Worm (Caenorhabditis elegans) whole organism, late embryonic: ENCODE data around the gene F59B2.13.

Experiments used
- C38D4.7 ChIP-seq: fragments of 200-800 bp; sonication (Bioruptor generic); optimal IDR thresholded peaks from 2 replicates; lab custom pipeline; 2018; ENCODE audit warnings: mild to moderate bottlenecking, missing genetic modification characterization, moderate library complexity, missing compliant biosample characterization
- F13H6.1 ChIP-seq: sonication (generic microtip); optimal IDR thresholded peaks from 2 replicates; lab custom pipeline; 2016; ENCODE audit warnings: missing genetic modification characterization, missing compliant biosample characterization
- K09A11.1 ChIP-seq: sonication (generic microtip); optimal IDR thresholded peaks from 2 replicates; lab custom pipeline; 2017; ENCODE audit warnings: antibody characterized with exemption, mild to moderate bottlenecking, missing genetic modification characterization, missing compliant biosample characterization; ENCODE audit not compliant: insufficient read depth
- ahr-1 ChIP-seq: sonication (generic microtip); optimal IDR thresholded peaks from 2 replicates; lab custom pipeline; 2016; ENCODE audit warnings: missing genetic modification characterization, missing compliant biosample characterization
- ama-1 ChIP-seq: fragments of 150-350 bp; optimal IDR thresholded peaks from 2 replicates; lab custom pipeline; 2014
- ceh-18 ChIP-seq: sonication (generic microtip); optimal IDR thresholded peaks from 2 replicates; lab custom pipeline; 2016; ENCODE audit warnings: missing genetic modification characterization, missing compliant biosample characterization
- ceh-2 ChIP-seq: sonication (generic microtip); optimal IDR thresholded peaks from 2 replicates; lab custom pipeline; 2016; ENCODE audit warnings: missing genotype, missing genetic modification characterization, missing compliant biosample characterization
- ceh-22 ChIP-seq: sonication (generic microtip); optimal IDR thresholded peaks from 2 replicates; lab custom pipeline; 2017; ENCODE audit warnings: missing biosample characterization, missing genetic modification characterization
- ceh-30 ChIP-seq: fragments of 150-350 bp; optimal IDR thresholded peaks from 2 replicates; lab custom pipeline; 2014; ENCODE audit warnings: missing biosample characterization, missing genetic modification characterization
- ceh-31 ChIP-seq: sonication (generic microtip); optimal IDR thresholded peaks from 2 replicates; lab custom pipeline; 2016; ENCODE audit warnings: missing genetic modification characterization, missing compliant biosample characterization
- ceh-34 ChIP-seq: sonication (generic microtip); optimal IDR thresholded peaks from 2 replicates; lab custom pipeline; 2016; ENCODE audit warnings: mild to moderate bottlenecking, missing genetic modification characterization, missing compliant biosample characterization
- ceh-45 ChIP-seq: fragments of 200-800 bp; sonication (Bioruptor generic); IDR thresholded peaks from 2 replicates; pipeline ENCODE4 v1.3.6; 2022; ENCODE audit warnings: missing genetic modification reagents, missing genetic modification characterization, missing compliant biosample characterization
- ceh-48 ChIP-seq: sonication (generic microtip); optimal IDR thresholded peaks from 2 replicates; lab custom pipeline; 2016; ENCODE audit warnings: missing genetic modification characterization, inconsistent platforms, missing compliant biosample characterization
- ceh-6 ChIP-seq: fragments of 200-800 bp; sonication (Bioruptor generic); optimal IDR thresholded peaks from 2 replicates; lab custom pipeline; 2018; ENCODE audit warnings: mild to moderate bottlenecking, missing genetic modification characterization, missing compliant biosample characterization
- che-1 ChIP-seq: sonication (generic microtip); optimal IDR thresholded peaks from 2 replicates; lab custom pipeline; 2016; ENCODE audit warnings: mild to moderate bottlenecking, missing genetic modification characterization, missing compliant biosample characterization
- dve-1 ChIP-seq: sonication (generic microtip); optimal IDR thresholded peaks from 2 replicates; lab custom pipeline; 2017; ENCODE audit warnings: antibody characterized with exemption, mild to moderate bottlenecking, missing genetic modification characterization, missing compliant biosample characterization
- elt-2 ChIP-seq: sonication (generic microtip); optimal IDR thresholded peaks from 2 replicates; lab custom pipeline; 2016; ENCODE audit warnings: missing genetic modification reagents, missing genetic modification characterization, missing compliant biosample characterization
- elt-4 ChIP-seq: sonication (generic microtip); optimal IDR thresholded peaks from 2 replicates; lab custom pipeline; 2016; ENCODE audit warnings: missing genetic modification characterization, missing compliant biosample characterization
- ets-4 ChIP-seq: sonication (generic microtip); optimal IDR thresholded peaks from 2 replicates; lab custom pipeline; 2016; ENCODE audit warnings: missing genetic modification characterization, missing compliant biosample characterization
- fax-1 ChIP-seq: sonication (generic microtip); optimal IDR thresholded peaks from 2 replicates; lab custom pipeline; 2016; ENCODE audit warnings: missing genotype, missing genetic modification characterization, missing compliant biosample characterization
- fkh-6 ChIP-seq: sonication (generic microtip); optimal IDR thresholded peaks from 2 replicates; lab custom pipeline; 2016; ENCODE audit warnings: missing genetic modification characterization, missing compliant biosample characterization
- gmeb-2 ChIP-seq: sonication (generic microtip); optimal IDR thresholded peaks from 2 replicates; lab custom pipeline; 2016; ENCODE audit warnings: missing genetic modification characterization, inconsistent platforms, missing compliant biosample characterization
- hlh-13 ChIP-seq: fragments of 200-800 bp; sonication (Bioruptor generic); optimal IDR thresholded peaks from 2 replicates; lab custom pipeline; 2018; ENCODE audit warnings: mild to moderate bottlenecking, missing genetic modification characterization, missing compliant biosample characterization
- hlh-15 ChIP-seq: sonication (generic microtip); optimal IDR thresholded peaks from 2 replicates; lab custom pipeline; 2016; ENCODE audit warnings: missing genetic modification characterization, missing compliant biosample characterization
- hlh-6 ChIP-seq: sonication (generic microtip); optimal IDR thresholded peaks from 2 replicates; lab custom pipeline; 2016; ENCODE audit warnings: missing genotype, missing genetic modification characterization, missing compliant biosample characterization
- mec-3 ChIP-seq: sonication (generic microtip); optimal IDR thresholded peaks from 2 replicates; lab custom pipeline; 2016; ENCODE audit warnings: borderline replicate concordance, missing genetic modification characterization, missing compliant biosample characterization
- pag-3 ChIP-seq: sonication (generic microtip); optimal IDR thresholded peaks from 2 replicates; lab custom pipeline; 2016; ENCODE audit warnings: missing compliant biosample characterization, missing genetic modification characterization, borderline replicate concordance
- pros-1 ChIP-seq: fragments of 150-350 bp; optimal IDR thresholded peaks from 2 replicates; lab custom pipeline; 2014; ENCODE audit warnings: missing biosample characterization, missing genetic modification reagents, missing genetic modification characterization
- ref-2 ChIP-seq: sonication (generic microtip); optimal IDR thresholded peaks from 2 replicates; lab custom pipeline; 2016; ENCODE audit warnings: missing genetic modification characterization, missing compliant biosample characterization
- sdc-2 ChIP-seq: sonication (generic microtip); optimal IDR thresholded peaks from 2 replicates; lab custom pipeline; 2016; ENCODE audit warnings: missing genotype, missing genetic modification characterization, missing compliant biosample characterization
- sox-4 ChIP-seq: sonication (generic microtip); optimal IDR thresholded peaks from 2 replicates; lab custom pipeline; 2017; ENCODE audit warnings: mild to moderate bottlenecking, missing genetic modification characterization, inconsistent platforms, missing compliant biosample characterization
- syd-9 ChIP-seq: sonication (generic microtip); optimal IDR thresholded peaks from 2 replicates; lab custom pipeline; 2016; ENCODE audit warnings: mild to moderate bottlenecking, missing genetic modification characterization, moderate library complexity, missing compliant biosample characterization
- tbx-2 ChIP-seq: sonication (generic microtip); optimal IDR thresholded peaks from 2 replicates; lab custom pipeline; 2016; ENCODE audit warnings: missing genetic modification characterization, missing compliant biosample characterization
- tbx-7 ChIP-seq: sonication (generic microtip); optimal IDR thresholded peaks from 2 replicates; lab custom pipeline; 2016; ENCODE audit warnings: missing genotype, missing genetic modification characterization, missing compliant biosample characterization
- ttx-3 ChIP-seq: sonication (generic microtip); optimal IDR thresholded peaks from 2 replicates; lab custom pipeline; 2016; ENCODE audit warnings: missing genetic modification reagents, missing genetic modification characterization, missing compliant biosample characterization
- unc-42 ChIP-seq: sonication (generic microtip); optimal IDR thresholded peaks from 2 replicates; lab custom pipeline; 2016; ENCODE audit warnings: missing genotype, missing genetic modification characterization, missing compliant biosample characterization
- unc-55 ChIP-seq: sonication (generic microtip); optimal IDR thresholded peaks from 2 replicates; lab custom pipeline; 2017; ENCODE audit warnings: missing biosample characterization, missing genetic modification reagents, missing genetic modification characterization
- ztf-16 ChIP-seq: sonication (generic microtip); optimal IDR thresholded peaks from 2 replicates; lab custom pipeline; 2017; ENCODE audit warnings: missing genetic modification characterization, missing compliant biosample characterization

Gene F59B2.13

DNA sequence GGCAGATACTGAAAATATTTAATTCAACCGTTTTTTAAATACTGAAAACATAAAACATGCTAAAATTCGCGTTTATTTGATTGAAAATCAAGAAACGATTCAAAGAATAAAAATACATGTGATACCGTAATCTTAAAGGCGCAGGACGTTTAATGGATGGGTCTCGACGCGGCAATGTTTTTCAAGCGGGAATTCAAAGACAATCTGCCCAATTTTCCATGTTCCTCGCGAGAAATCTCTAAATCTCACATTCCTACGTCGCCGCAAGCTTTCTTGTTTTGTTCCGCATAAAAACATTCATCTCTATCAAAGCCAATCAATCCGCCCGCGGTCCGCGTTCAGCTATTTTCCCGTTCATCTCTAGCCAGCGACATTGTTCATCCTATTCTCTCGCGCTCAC is 25.4 kb downstream of the F59B2.13 start:
- no peak for TF ChIP-seq ceh-2
- TF ChIP-seq hlh-13 (GFP tag; lab: Kevin White, UChicago): no peak
- TF ChIP-seq ceh-48 (tag; lab: Kevin White, UChicago): no peak
- no peak for TF ChIP-seq elt-2 (tag; lab: Kevin White, UChicago)

DNA sequence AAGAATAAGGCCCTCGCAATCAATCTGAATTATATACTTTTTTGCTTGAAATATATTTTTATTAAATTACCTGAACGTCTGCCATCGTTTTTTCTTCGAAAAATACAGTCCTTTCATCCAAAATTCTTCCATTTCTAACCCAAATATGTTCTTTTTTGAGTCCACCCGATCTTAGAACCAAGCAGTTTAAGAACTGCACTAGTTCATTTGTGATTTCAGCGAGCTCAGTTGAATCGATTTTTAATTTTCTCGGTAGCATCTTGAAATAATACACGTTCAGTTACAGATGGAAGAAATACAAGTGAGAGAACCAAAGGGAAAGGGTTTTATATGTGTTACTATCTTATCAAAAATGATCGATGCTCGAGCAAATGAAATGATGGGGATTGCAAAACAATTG is 27.3 kb downstream of the F59B2.13 start, which contains the start of gene F59B2.3:
TSS of gene F59B2.3 (minus strand) at position 259 of the 400 bp plus-strand sequence.
- TF ChIP-seq ref-2 (tag; lab: Kevin White, UChicago) (no peak), fkh-6 (tag; lab: Kevin White, UChicago) (no peak), ceh-18 (tag; lab: Kevin White, UChicago) (no peak), sox-4 (no peak), ceh-31 (no peak), hlh-15 (tag; lab: Kevin White, UChicago) (no peak), K09A11.1 (tag; lab: Kevin White, UChicago) (no peak), ztf-16 (tag; lab: Kevin White, UChicago) (no peak), syd-9 (tag; lab: Kevin White, UChicago) (no peak), tbx-7 (tag; lab: Kevin White, UChicago) (no peak), C38D4.7 (GFP tag; lab: Kevin White, UChicago) (no peak), che-1 (tag; lab: Kevin White, UChicago) (no peak), ceh-22 (tag; lab: Kevin White, UChicago) (no peak), ahr-1 (no peak), unc-42 (tag; lab: Kevin White, UChicago) (no peak), pag-3 (tag; lab: Kevin White, UChicago) (no peak), ama-1 (lab: Kevin White, UChicago) (no peak)
- TF ChIP-seq, all 69 proteins: peak for 0

DNA sequence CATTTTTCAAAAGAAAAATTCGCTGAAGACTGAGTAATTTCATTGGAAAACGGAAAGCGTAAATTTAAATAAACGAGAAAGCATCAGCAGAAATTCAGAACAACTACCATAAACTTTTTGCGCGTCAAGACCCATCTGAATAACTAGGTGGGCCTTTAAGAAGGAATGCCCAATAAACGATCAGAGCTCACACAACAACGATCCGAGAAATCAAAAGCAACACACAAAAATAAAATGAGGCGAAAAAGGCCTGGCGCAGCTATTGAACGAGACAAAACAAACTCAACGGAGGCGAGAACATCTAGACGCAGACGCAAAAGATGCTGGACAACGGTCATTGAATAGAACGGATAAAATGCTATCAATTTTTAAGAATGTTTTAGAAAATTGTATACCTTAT is 28.0 kb downstream of the F59B2.13 start:
- TF ChIP-seq ceh-18 (tag; lab: Kevin White, UChicago) (no peak), ceh-2 (no peak), ceh-30 (tag; lab: Kevin White, UChicago) (no peak), ttx-3 (tag; lab: Kevin White, UChicago) (no peak), hlh-6 (no peak), unc-55 (GFP tag; lab: Kevin White, UChicago) (no peak), ceh-34 (tag; lab: Kevin White, UChicago) (no peak), ets-4 (tag; lab: Kevin White, UChicago) (no peak), pros-1 (tag; lab: Kevin White, UChicago) (no peak), che-1 (tag; lab: Kevin White, UChicago) (no peak), sox-4 (no peak), sdc-2 (tag; lab: Kevin White, UChicago) (no peak), elt-2 (tag; lab: Kevin White, UChicago) (no peak)

DNA sequence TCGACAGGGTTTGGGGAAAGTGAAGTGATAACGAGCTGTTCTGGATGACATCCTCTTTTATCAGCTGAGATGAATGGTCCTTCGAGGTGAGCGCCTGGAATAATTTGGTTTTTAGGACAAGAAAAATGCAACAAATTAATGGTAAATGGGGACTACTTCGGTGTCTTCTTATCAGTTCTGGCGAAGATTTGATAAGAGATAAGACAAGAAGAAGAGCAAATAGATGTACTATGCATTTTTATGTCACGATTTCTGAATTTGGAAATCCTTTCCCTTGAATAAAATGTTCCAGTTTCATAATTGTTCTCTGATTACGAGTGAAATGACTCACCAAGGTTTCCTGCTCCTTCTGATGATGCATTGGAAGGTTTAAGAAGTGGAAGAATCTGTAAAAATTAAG is 29.0 kb downstream of the F59B2.13 start:
- TF ChIP-seq fax-1: no peak
- TF ChIP-seq elt-2 (tag; lab: Kevin White, UChicago): peak; percentile 88
- TF ChIP-seq pros-1 (tag; lab: Kevin White, UChicago): no peak
- no peak for TF ChIP-seq tbx-7 (tag; lab: Kevin White, UChicago)
- TF ChIP-seq, all 69 proteins: peak for 1

DNA sequence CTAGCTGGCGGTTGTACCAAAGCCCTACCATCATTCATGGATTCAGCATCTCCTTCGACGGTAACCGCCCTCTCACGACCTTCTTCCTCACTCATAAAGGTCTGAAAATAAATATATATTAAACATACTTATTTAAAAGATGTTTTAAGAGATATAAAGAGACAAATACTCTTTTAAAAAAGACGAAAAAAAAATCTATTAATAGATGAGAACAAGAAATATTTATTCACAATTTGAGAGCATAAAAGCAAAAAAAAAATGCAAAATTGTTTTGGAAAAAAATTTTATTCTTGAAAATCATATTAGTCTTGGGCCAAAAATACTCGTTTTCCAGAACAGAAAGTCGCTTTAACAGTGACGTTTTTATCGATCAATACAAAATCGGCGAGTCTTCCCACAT is 30.2 kb downstream of the F59B2.13 start, which contains the start of gene skat-1:
TSS of gene skat-1 (minus strand) at position 101 of the 400 bp plus-strand sequence.
- no peak for TF ChIP-seq ceh-45
- TF ChIP-seq F13H6.1: no peak
- TF ChIP-seq ets-4 (tag; lab: Kevin White, UChicago): no peak
- TF ChIP-seq ceh-6 (GFP tag; lab: Kevin White, UChicago): no peak
- no peak for TF ChIP-seq sox-4
- TF ChIP-seq gmeb-2 (tag; lab: Kevin White, UChicago): no peak
- no peak for TF ChIP-seq tbx-7 (tag; lab: Kevin White, UChicago)
- TF ChIP-seq tbx-2 (tag; lab: Kevin White, UChicago): no peak
- TF ChIP-seq fax-1: no peak
- TF ChIP-seq mec-3: no peak
- no peak for TF ChIP-seq dve-1 (tag; lab: Kevin White, UChicago)
- TF ChIP-seq ttx-3 (tag; lab: Kevin White, UChicago): no peak
- TF ChIP-seq ceh-48 (tag; lab: Kevin White, UChicago): no peak
- no peak for TF ChIP-seq elt-4 (tag; lab: Kevin White, UChicago)
